Worm (Caenorhabditis elegans) whole organism, L3 larva: ENCODE results near the gene sre-43.

ENCODE experiments used
- R02D3.7 ChIP-seq: fragments of 150-350 bp; optimal IDR thresholded peaks from 2 replicates; lab custom pipeline; 2014; ENCODE audit warnings: missing biosample characterization, missing genetic modification characterization
- ZK546.5 ChIP-seq: sonication (generic microtip); optimal IDR thresholded peaks from 2 replicates; lab custom pipeline; 2017; ENCODE audit warnings: missing biosample characterization, missing genetic modification characterization
- ama-1 ChIP-seq: fragments of 150-350 bp; optimal IDR thresholded peaks from 2 replicates; lab custom pipeline; 2018
- ceh-16 ChIP-seq: sonication (generic microtip); optimal IDR thresholded peaks from 2 replicates; lab custom pipeline; 2017; ENCODE audit warnings: missing biosample characterization, missing genetic modification characterization
- ceh-82 ChIP-seq: fragments of 150-350 bp; optimal IDR thresholded peaks from 2 replicates; lab custom pipeline; 2014; ENCODE audit warnings: missing biosample characterization, missing genetic modification characterization
- ceh-9 ChIP-seq: sonication (generic microtip); optimal IDR thresholded peaks from 2 replicates; lab custom pipeline; 2018; ENCODE audit warnings: missing biosample characterization, missing genetic modification characterization
- elt-1 ChIP-seq: fragments of 150-350 bp; optimal IDR thresholded peaks from 2 replicates; lab custom pipeline; 2014; ENCODE audit warnings: missing biosample characterization, missing genetic modification characterization
- elt-2 ChIP-seq: sonication (generic microtip); optimal IDR thresholded peaks from 2 replicates; lab custom pipeline; 2016; ENCODE audit warnings: missing genetic modification reagents, mild to moderate bottlenecking, missing genetic modification characterization, missing compliant biosample characterization
- eor-1 ChIP-seq, 2 experiments: fragments of 150-350 bp; optimal IDR thresholded peaks; 2 replicates each; lab custom pipeline; 2014 to 2018; ENCODE audit warnings: missing biosample characterization in 2 of 2, missing genetic modification characterization in 2 of 2
- fkh-10 ChIP-seq: sonication (generic microtip); optimal IDR thresholded peaks from 2 replicates; lab custom pipeline; 2017; ENCODE audit warnings: missing biosample characterization, missing genetic modification reagents, missing genetic modification characterization
- jun-1 ChIP-seq: fragments of 150-350 bp; optimal IDR thresholded peaks from 2 replicates; lab custom pipeline; 2014; ENCODE audit warnings: missing biosample characterization, missing genetic modification reagents, missing genetic modification characterization
- lsy-12 ChIP-seq: sonication (generic microtip); optimal IDR thresholded peaks from 2 replicates; lab custom pipeline; 2016; ENCODE audit warnings: mild to moderate bottlenecking, missing genetic modification characterization, missing compliant biosample characterization
- nhr-11 ChIP-seq: fragments of 150-350 bp; optimal IDR thresholded peaks from 2 replicates; lab custom pipeline; 2014; ENCODE audit warnings: missing biosample characterization, missing genetic modification characterization
- nhr-237 ChIP-seq: fragments of 150-350 bp; optimal IDR thresholded peaks from 2 replicates; lab custom pipeline; 2014; ENCODE audit warnings: missing biosample characterization, missing genetic modification characterization
- nhr-43 ChIP-seq: sonication (generic microtip); optimal IDR thresholded peaks from 2 replicates; lab custom pipeline; 2016; ENCODE audit warnings: mild to moderate bottlenecking, missing genetic modification characterization, missing compliant biosample characterization; ENCODE audit not compliant: poor library complexity, severe bottlenecking
- nhr-67 ChIP-seq: fragments of 150-350 bp; optimal IDR thresholded peaks from 2 replicates; lab custom pipeline; 2014; ENCODE audit warnings: missing biosample characterization, missing genetic modification characterization
- nhr-76 ChIP-seq: fragments of 150-350 bp; sonication (generic microtip); optimal IDR thresholded peaks from 5 replicates; lab custom pipeline; 2014; ENCODE audit warnings: missing biosample characterization, missing genetic modification characterization
- pha-4 ChIP-seq: fragments of 150-350 bp; optimal IDR thresholded peaks from 2 replicates; lab custom pipeline; 2014; ENCODE audit warnings: missing biosample characterization, missing genetic modification reagents, missing genetic modification characterization
- pqm-1 ChIP-seq: fragments of 150-350 bp; optimal IDR thresholded peaks from 2 replicates; lab custom pipeline; 2017; ENCODE audit warnings: missing biosample characterization, missing genetic modification characterization, inconsistent platforms
- skn-1 ChIP-seq: fragments of 150-350 bp; optimal IDR thresholded peaks from 2 replicates; lab custom pipeline; 2014; ENCODE audit warnings: missing biosample characterization, missing genetic modification characterization
- snpc-4 ChIP-seq: fragments of 150-350 bp; optimal IDR thresholded peaks from 2 replicates; lab custom pipeline; 2014; ENCODE audit warnings: missing biosample characterization, missing genetic modification characterization
- tbx-2 ChIP-seq: sonication (generic microtip); optimal IDR thresholded peaks from 2 replicates; lab custom pipeline; 2016; ENCODE audit warnings: mild to moderate bottlenecking, missing genetic modification characterization, missing compliant biosample characterization
- unc-62 ChIP-seq: fragments of 150-350 bp; sonication (generic microtip); optimal IDR thresholded peaks from 4 replicates; lab custom pipeline; 2014; ENCODE audit warnings: missing biosample characterization, missing genetic modification reagents, missing genetic modification characterization
- ztf-11 ChIP-seq: fragments of 150-350 bp; optimal IDR thresholded peaks from 2 replicates; lab custom pipeline; 2014; ENCODE audit warnings: missing biosample characterization, missing genetic modification characterization
- ztf-4 ChIP-seq: fragments of 150-350 bp; optimal IDR thresholded peaks from 2 replicates; lab custom pipeline; 2014; ENCODE audit warnings: missing biosample characterization, missing genetic modification characterization

The sre-43 gene

ce11 chrII:14003821-14004430, 35.0 kb upstream of the sre-43 start:
- peak; percentile 35 for TF ChIP-seq snpc-4
- no peak for TF ChIP-seq pha-4 (tag; lab: Kevin White, UChicago)
- TF ChIP-seq elt-2 (tag; lab: Kevin White, UChicago): peak; percentile 26
- TF ChIP-seq ceh-16 (tag; lab: Kevin White, UChicago): no peak

- TF ChIP-seq lsy-12 (tag; lab: Kevin White, UChicago) (no peak), elt-2 (tag; lab: Kevin White, UChicago) (peak; percentile 34)
These were observed 33.3 kb upstream of the sre-43 start, which contains the start of gene F01D5.5 for ce11 chrII:14002200-14002599. Gene F01D5.5 (minus strand): TSS chrII:14002300.

- peak; percentile 42 for TF ChIP-seq elt-2 (tag; lab: Kevin White, UChicago)
These were observed 31.2 kb upstream of the sre-43 start, which contains the start of gene F01D5.3 for ce11 chrII:14000044-14000443. Gene F01D5.3 (minus strand): TSS chrII:14000144.

- TF ChIP-seq pha-4 (tag; lab: Kevin White, UChicago) (no peak), ztf-4 (tag; lab: Kevin White, UChicago) (no peak), nhr-67 (no peak), fkh-10 (GFP tag; lab: Kevin White, UChicago) (no peak), eor-1 (tag; optimal IDR thresholded peaks at IDR 0.05; lab: Kevin White, UChicago) (no peak), skn-1 (no peak), elt-1 (tag; lab: Kevin White, UChicago) (no peak), pqm-1 (no peak), ZK546.5 (no peak), nhr-237 (tag; lab: Kevin White, UChicago) (no peak), snpc-4 (no peak), ztf-11 (tag; lab: Kevin White, UChicago) (no peak)
These were observed 30.1 kb upstream of the sre-43 start, which contains the start of gene F01D5.2 for ce11 chrII:13998964-13999363. Gene F01D5.2 (minus strand): TSS chrII:13999064.

- TF ChIP-seq pqm-1 (peak; percentile 35), elt-2 (tag; lab: Kevin White, UChicago) (no peak)
- TF ChIP-seq, all 47 proteins: peak for 1
These were observed 29.1 kb upstream of the sre-43 start for ce11 chrII:13997989-13998388.

- TF ChIP-seq pqm-1 (peak; percentile 64), elt-2 (tag; lab: Kevin White, UChicago) (peak; percentile 75), R02D3.7 (no peak)
These were observed 28.6 kb upstream of the sre-43 start, which contains the start of gene F01D5.1 for ce11 chrII:13997477-13997876. Gene F01D5.1 (minus strand): TSS chrII:13997581.

- TF ChIP-seq tbx-2 (tag; lab: Kevin White, UChicago) (no peak), elt-2 (tag; lab: Kevin White, UChicago) (no peak), nhr-76 (tag; lab: Kevin White, UChicago) (no peak), ceh-9 (no peak), lsy-12 (tag; lab: Kevin White, UChicago) (no peak), nhr-43 (tag; lab: Kevin White, UChicago) (no peak), nhr-11 (tag; lab: Kevin White, UChicago) (no peak), unc-62 (GFP tag; lab: Kevin White, UChicago) (no peak), ceh-16 (tag; lab: Kevin White, UChicago) (no peak), snpc-4 (no peak), ceh-82 (tag; lab: Kevin White, UChicago) (no peak), ama-1 (lab: Kevin White, UChicago) (no peak), elt-1 (tag; lab: Kevin White, UChicago) (no peak), R02D3.7 (no peak), jun-1 (no peak)
These were observed 26.1 kb upstream of the sre-43 start, which contains the start of gene Y39G8B.7 for ce11 chrII:13994934-13995333. Gene Y39G8B.7 (minus strand): TSS chrII:13995034.

- no peak for TF ChIP-seq eor-1 (tag; optimal IDR thresholded peaks at IDR 0.05; lab: Kevin White, UChicago)
- no peak for TF ChIP-seq ceh-9
- TF ChIP-seq nhr-43 (tag; lab: Kevin White, UChicago): no peak
- TF ChIP-seq ztf-11 (tag; lab: Kevin White, UChicago): no peak
- TF ChIP-seq elt-2 (tag; lab: Kevin White, UChicago): no peak
These were observed 22.9 kb upstream of the sre-43 start, which contains the start of gene Y39G8B.5 for ce11 chrII:13991741-13992140. Gene Y39G8B.5 (minus strand): TSS chrII:13991841.
